Fruit fly (Drosophila melanogaster): ENCODE measurements around the gene AlaRS-m.

The AlaRS-m gene

DNA sequence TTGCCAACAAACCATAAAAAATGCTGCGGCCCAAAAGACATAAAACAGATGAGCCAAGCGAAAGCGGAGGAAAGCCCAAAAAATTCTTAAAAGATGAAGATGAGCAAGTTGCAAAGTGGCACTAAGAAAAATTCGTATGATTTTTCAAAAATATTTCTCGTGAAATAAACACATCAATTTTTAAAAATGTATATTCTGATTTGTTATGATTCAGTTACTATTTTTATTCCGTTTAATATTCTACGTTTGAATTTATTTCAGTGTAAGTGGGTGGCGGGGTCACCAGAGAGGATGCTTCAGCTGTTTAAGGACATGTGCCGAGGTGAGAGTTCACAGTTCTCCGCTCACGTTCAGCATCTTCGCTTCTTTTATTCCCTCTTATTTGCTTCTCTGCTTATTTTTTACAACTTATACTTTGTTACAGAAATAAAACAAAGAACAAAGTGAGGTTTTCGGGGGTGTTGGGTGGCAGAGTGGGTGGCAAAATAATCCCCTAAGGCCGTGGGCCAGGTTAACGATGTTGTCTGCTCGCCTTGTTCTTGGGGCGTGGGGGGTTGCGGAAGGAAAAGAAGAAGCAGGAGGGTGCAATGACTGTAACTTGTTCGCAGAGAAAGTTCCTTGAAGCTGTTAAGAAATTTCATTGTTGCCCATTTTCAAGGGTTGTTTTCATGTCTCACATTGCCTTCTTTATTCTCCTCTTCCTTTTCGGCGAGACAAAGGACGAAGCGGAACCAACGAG is 36.5 kb downstream of the AlaRS-m start:
- peak; percentile 32 for TF ChIP-seq ey (GFP tag; optimal IDR thresholded peaks at IDR 0.05)
- no peak for TF ChIP-seq pan (optimal IDR thresholded peaks at IDR 0.05)
- peak; percentile 27 for TF ChIP-seq OdsH (GFP tag; optimal IDR thresholded peaks at IDR 0.05)
- TF ChIP-seq CG32264 (GFP tag; optimal IDR thresholded peaks at IDR 0.05): no peak
- no peak for TF ChIP-seq Hr78 (GFP tag; optimal IDR thresholded peaks at IDR 0.05)
- no peak for TF ChIP-seq dmrt93B (GFP tag; optimal IDR thresholded peaks at IDR 0.05)
- no peak for TF ChIP-seq jim (GFP tag; optimal IDR thresholded peaks at IDR 0.05)
- TF ChIP-seq Dfd (GFP tag; optimal IDR thresholded peaks at IDR 0.05): no peak
- TF ChIP-seq Myc (optimal IDR thresholded peaks at IDR 0.05): no peak
- no peak for TF ChIP-seq CG9705 (GFP tag; optimal IDR thresholded peaks at IDR 0.05)
- no peak for TF ChIP-seq dsf (GFP tag; optimal IDR thresholded peaks at IDR 0.05; ENCODE audit: borderline replicate concordance)
- TF ChIP-seq dl (GFP tag; optimal IDR thresholded peaks at IDR 0.05; ENCODE audit: insufficient read depth in 1 of 2, partially characterized antibody in 2 of 2): no peak
- no peak for TF ChIP-seq Abd-B (GFP tag; optimal IDR thresholded peaks at IDR 0.05)
- TF ChIP-seq sv (GFP tag; optimal IDR thresholded peaks at IDR 0.05): no peak
- TF ChIP-seq tai (GFP tag; optimal IDR thresholded peaks at IDR 0.05): no peak
- TF ChIP-seq psq (GFP tag; optimal IDR thresholded peaks at IDR 0.05): no peak
- TF ChIP-seq CrebA (GFP tag; optimal IDR thresholded peaks at IDR 0.05; ENCODE audit: borderline replicate concordance): no peak
- no peak for TF ChIP-seq usp (GFP tag; optimal IDR thresholded peaks at IDR 0.05)
- TF ChIP-seq Hnf4 (GFP tag; optimal IDR thresholded peaks at IDR 0.05): peak; percentile 7
- TF ChIP-seq Hr83 (GFP tag; optimal IDR thresholded peaks at IDR 0.05; ENCODE audit: poor library complexity, severe bottlenecking): no peak
- no peak for TF ChIP-seq woc (GFP tag; optimal IDR thresholded peaks at IDR 0.05)
- peak in 1 of 2 experiments; percentile 39 for TF ChIP-seq foxo (GFP tag; optimal IDR thresholded peaks at IDR 0.05)
- TF ChIP-seq Mio (GFP tag; optimal IDR thresholded peaks at IDR 0.05): no peak
- no peak for TF ChIP-seq GATAd (GFP tag; optimal IDR thresholded peaks at IDR 0.05)
- TF ChIP-seq h (GFP tag; optimal IDR thresholded peaks at IDR 0.05): peak; percentile 23
- TF ChIP-seq N (GFP tag; optimal IDR thresholded peaks at IDR 0.05): no peak
- TF ChIP-seq brk (GFP tag; optimal IDR thresholded peaks at IDR 0.05): no peak
- TF ChIP-seq br (GFP tag; optimal IDR thresholded peaks at IDR 0.05): peak; percentile 7
- no peak for TF ChIP-seq Vsx2 (GFP tag; optimal IDR thresholded peaks at IDR 0.05; ENCODE audit: partially characterized antibody)
- no peak for TF ChIP-seq Sp1 (GFP tag; optimal IDR thresholded peaks at IDR 0.05)
- no peak for TF ChIP-seq Rel (GFP tag; optimal IDR thresholded peaks at IDR 0.05)
- TF ChIP-seq Rel (tag; optimal IDR thresholded peaks at IDR 0.05): no peak
- no peak for TF ChIP-seq Jra (GFP tag; optimal IDR thresholded peaks at IDR 0.05)
- peak; percentile 16 for TF ChIP-seq HLH106 (tag; optimal IDR thresholded peaks at IDR 0.05)
- peak; percentile 16 for TF ChIP-seq rgr (GFP tag; optimal IDR thresholded peaks at IDR 0.05)
- TF ChIP-seq fru (GFP tag; optimal IDR thresholded peaks at IDR 0.05): peak; percentile 40
- TF ChIP-seq Dif (GFP tag; optimal IDR thresholded peaks at IDR 0.05; ENCODE audit: partially characterized antibody): no peak
- TF ChIP-seq sage (GFP tag; optimal IDR thresholded peaks at IDR 0.05): no peak
- no peak for TF ChIP-seq lola (GFP tag; optimal IDR thresholded peaks at IDR 0.05)

- TF ChIP-seq ey (GFP tag; optimal IDR thresholded peaks at IDR 0.05) (peak; percentile 49), woc (GFP tag; optimal IDR thresholded peaks at IDR 0.05) (no peak), dsf (GFP tag; optimal IDR thresholded peaks at IDR 0.05; ENCODE audit: borderline replicate concordance) (no peak), br (GFP tag; optimal IDR thresholded peaks at IDR 0.05) (peak; percentile 53), Hnf4 (GFP tag; optimal IDR thresholded peaks at IDR 0.05) (peak; percentile 27), foxo (GFP tag; optimal IDR thresholded peaks at IDR 0.05) (peak in 1 of 2 experiments; percentile 23), CG32264 (GFP tag; optimal IDR thresholded peaks at IDR 0.05) (peak; percentile 34), HLH106 (tag; optimal IDR thresholded peaks at IDR 0.05) (peak; percentile 33), Sp1 (GFP tag; optimal IDR thresholded peaks at IDR 0.05) (peak; percentile 47), GATAd (GFP tag; optimal IDR thresholded peaks at IDR 0.05) (peak; percentile 7), Dif (GFP tag; optimal IDR thresholded peaks at IDR 0.05; ENCODE audit: partially characterized antibody) (peak; percentile 17), h (GFP tag; optimal IDR thresholded peaks at IDR 0.05) (peak; percentile 67), rgr (GFP tag; optimal IDR thresholded peaks at IDR 0.05) (peak; percentile 70), OdsH (GFP tag; optimal IDR thresholded peaks at IDR 0.05) (peak; percentile 43), fru (GFP tag; optimal IDR thresholded peaks at IDR 0.05) (peak; percentile 37), dmrt93B (GFP tag; optimal IDR thresholded peaks at IDR 0.05) (peak; percentile 27), Rel (GFP tag; optimal IDR thresholded peaks at IDR 0.05) (no peak), Rel (tag; optimal IDR thresholded peaks at IDR 0.05) (peak; percentile 3), sage (GFP tag; optimal IDR thresholded peaks at IDR 0.05) (peak; percentile 9), sv (GFP tag; optimal IDR thresholded peaks at IDR 0.05) (no peak), Hr78 (GFP tag; optimal IDR thresholded peaks at IDR 0.05) (no peak)
Measured at dm6 chr3L:5182994-5183566, 37.2 kb downstream of the AlaRS-m start.
